Worm (Caenorhabditis elegans) whole organism, mixed stage, embryonic: ENCODE data around the gene srh-173.

Experiments
- elt-1 ChIP-seq: sonication (generic microtip); optimal IDR thresholded peaks from 2 replicates; lab custom pipeline; 2017; ENCODE audit warnings: missing genetic modification characterization, mild to moderate bottlenecking, missing compliant biosample characterization, antibody characterized with exemption, moderate library complexity, borderline replicate concordance; ENCODE audit not compliant: insufficient read depth
- flh-1 ChIP-seq: fragments of 200-800 bp; sonication (Bioruptor generic); optimal IDR thresholded peaks from 2 replicates; lab custom pipeline; 2018; ENCODE audit warnings: mild to moderate bottlenecking, missing genetic modification characterization, moderate library complexity, missing compliant biosample characterization
- mab-5 ChIP-seq: fragments of 150-350 bp; optimal IDR thresholded peaks from 2 replicates; lab custom pipeline; 2014; ENCODE audit warnings: missing biosample characterization, missing genetic modification characterization
- nhr-28 ChIP-seq: fragments of 150-350 bp; optimal IDR thresholded peaks from 2 replicates; lab custom pipeline; 2014; ENCODE audit warnings: missing biosample characterization, missing genetic modification characterization
- pha-4 ChIP-seq: fragments of 150-350 bp; optimal IDR thresholded peaks from 2 replicates; lab custom pipeline; 2018; ENCODE audit warnings: missing biosample characterization, missing genetic modification reagents, missing genetic modification characterization
- sptf-1 ChIP-seq: sonication (generic microtip); optimal IDR thresholded peaks from 2 replicates; lab custom pipeline; 2017; ENCODE audit warnings: mild to moderate bottlenecking, missing genetic modification characterization, moderate library complexity, missing compliant biosample characterization

ce11 chrV:19994093-19994492, 21.0 kb downstream of the srh-173 start, which contains the start of gene Y60A3A.25:
- no peak for TF ChIP-seq mab-5 (tag; lab: Kevin White, UChicago)
- TF ChIP-seq pha-4 (tag; lab: Kevin White, UChicago): no peak
- TF ChIP-seq elt-1 (tag; lab: Kevin White, UChicago): no peak
- TF ChIP-seq sptf-1: no peak
- TF ChIP-seq nhr-28 (tag; lab: Kevin White, UChicago): no peak
- no peak for TF ChIP-seq flh-1 (GFP tag; lab: Kevin White, UChicago)
